Fruit fly (Drosophila melanogaster) whole organism, adult: Measurements from ENCODE around the gene santa-maria.

Experiments
- CG11617 ChIP-seq: fragments of 200-800 bp; sonication (Bioruptor generic); optimal IDR thresholded peaks from 2 replicates; lab custom pipeline; 2017; ENCODE audit warnings: mild to moderate bottlenecking, missing biosample characterization, missing genetic modification reagents, missing genetic modification characterization
- CG33017 ChIP-seq: fragments of 200-800 bp; sonication (Bioruptor generic); optimal IDR thresholded peaks from 2 replicates; lab custom pipeline; 2018; ENCODE audit warnings: missing biosample characterization, mild to moderate bottlenecking, missing genetic modification characterization, moderate library complexity
- Clk ChIP-seq: fragments of 200-800 bp; sonication (Bioruptor generic); optimal IDR thresholded peaks from 2 replicates; lab custom pipeline; 2017; ENCODE audit warnings: missing biosample characterization, missing genetic modification characterization
- bab1 ChIP-seq: fragments of 200-800 bp; sonication (Bioruptor generic); optimal IDR thresholded peaks from 3 replicates; lab custom pipeline; 2019; ENCODE audit warnings: missing biosample characterization, mild to moderate bottlenecking, missing genetic modification characterization, moderate library complexity
- cnc ChIP-seq, 2 experiments: fragments of >200 bp; optimal IDR thresholded peaks; 2 replicates each; lab custom pipeline; 2017
- kay ChIP-seq: fragments of 200-800 bp; sonication (Bioruptor generic); peaks from one replicate; lab custom pipeline; 2016; ENCODE audit warnings: missing biosample characterization, missing genetic modification characterization, borderline replicate concordance
- ovo ChIP-seq: fragments of 200-800 bp; sonication (Bioruptor generic); optimal IDR thresholded peaks from 2 replicates; lab custom pipeline; 2016; ENCODE audit warnings: missing biosample characterization, missing genetic modification characterization
- tj ChIP-seq: fragments of 200-800 bp; sonication (Bioruptor generic); optimal IDR thresholded peaks from 3 replicates; lab custom pipeline; 2017; ENCODE audit warnings: missing biosample characterization, mild to moderate bottlenecking, missing genetic modification characterization, moderate library complexity

DNA sequence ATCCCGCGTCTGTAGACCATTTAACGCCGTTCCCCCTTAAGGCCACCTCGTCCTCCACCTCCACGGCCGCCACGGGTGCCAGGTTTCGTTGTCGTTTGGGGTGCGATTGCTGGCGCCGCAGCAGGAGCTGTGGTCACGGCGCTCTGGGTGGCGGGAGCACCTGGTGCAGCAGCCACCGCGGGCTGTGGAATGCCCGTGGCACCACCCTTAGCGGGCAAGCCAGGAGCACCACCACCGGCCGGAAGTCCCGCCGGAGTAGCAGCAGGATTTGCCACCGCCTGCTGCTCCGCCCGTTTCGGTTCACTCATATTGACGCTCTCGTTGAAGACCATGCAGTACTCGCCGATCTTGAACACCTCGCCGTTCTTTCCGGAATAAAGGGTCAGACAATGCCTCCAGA is 42.0 kb downstream of the santa-maria start:
- no peak for TF ChIP-seq tj (GFP tag; lab: Kevin White, UChicago)
- no peak for TF ChIP-seq bab1 (GFP tag; lab: Kevin White, UChicago)
- no peak for TF ChIP-seq CG33017 (tag; lab: Kevin White, UChicago)
- TF ChIP-seq kay (GFP tag; lab: Kevin White, UChicago), result no peak
- TF ChIP-seq ovo (GFP tag; lab: Kevin White, UChicago), result no peak
- TF ChIP-seq Clk, result no peak
- TF ChIP-seq cnc (optimal IDR thresholded peaks at IDR 0.05; lab: Kevin White, UChicago), result no peak
- TF ChIP-seq CG11617 (GFP tag; lab: Kevin White, UChicago), result no peak
